Fruit fly (Drosophila melanogaster): ENCODE results near the gene Noc1.

Gene Noc1

dm6 chr3L:11074043-11074853, at the start of gene Noc1, which contains the start of gene Pfdn2:
Gene Noc1, plus strand, starts transcription at chr3L:11074769.
Gene Pfdn2, minus strand, starts transcription at chr3L:11074388.
- TF ChIP-seq Myc (optimal IDR thresholded peaks at IDR 0.05) (peak; percentile 55), sv (GFP tag; optimal IDR thresholded peaks at IDR 0.05) (peak; percentile 24), Abd-B (GFP tag; optimal IDR thresholded peaks at IDR 0.05) (no peak), psq (GFP tag; optimal IDR thresholded peaks at IDR 0.05) (peak; percentile 54), dl (GFP tag; optimal IDR thresholded peaks at IDR 0.05; ENCODE audit: insufficient read depth in 1 of 2, partially characterized antibody in 2 of 2) (no peak), N (GFP tag; optimal IDR thresholded peaks at IDR 0.05) (no peak), Hr78 (GFP tag; optimal IDR thresholded peaks at IDR 0.05) (no peak), dsf (GFP tag; optimal IDR thresholded peaks at IDR 0.05; ENCODE audit: borderline replicate concordance) (peak; percentile 51), Mio (GFP tag; optimal IDR thresholded peaks at IDR 0.05) (no peak)

dm6 chr3L:11025261-11025660, 49.3 kb upstream of the Noc1 start, which contains the start of gene CG32079:
Gene CG32079, plus strand, starts transcription at chr3L:11025561.
- no peak for TF ChIP-seq dl (GFP tag; optimal IDR thresholded peaks at IDR 0.05; ENCODE audit: insufficient read depth in 1 of 2, partially characterized antibody in 2 of 2)
- no peak for TF ChIP-seq dmrt93B (GFP tag; optimal IDR thresholded peaks at IDR 0.05)
- no peak for TF ChIP-seq brk (GFP tag; optimal IDR thresholded peaks at IDR 0.05)
- no peak for TF ChIP-seq Hr83 (GFP tag; optimal IDR thresholded peaks at IDR 0.05; ENCODE audit: poor library complexity, severe bottlenecking)
- no peak for TF ChIP-seq psq (GFP tag; optimal IDR thresholded peaks at IDR 0.05)
- TF ChIP-seq sv (GFP tag; optimal IDR thresholded peaks at IDR 0.05): no peak
- no peak for TF ChIP-seq N (GFP tag; optimal IDR thresholded peaks at IDR 0.05)
- TF ChIP-seq GATAd (GFP tag; optimal IDR thresholded peaks at IDR 0.05): no peak
- TF ChIP-seq HLH106 (tag; optimal IDR thresholded peaks at IDR 0.05): no peak
- no peak for TF ChIP-seq pan (optimal IDR thresholded peaks at IDR 0.05)
- TF ChIP-seq Dif (GFP tag; optimal IDR thresholded peaks at IDR 0.05; ENCODE audit: partially characterized antibody): no peak
- no peak for TF ChIP-seq OdsH (GFP tag; optimal IDR thresholded peaks at IDR 0.05)
- TF ChIP-seq br (GFP tag; optimal IDR thresholded peaks at IDR 0.05): no peak
- no peak for TF ChIP-seq Abd-B (GFP tag; optimal IDR thresholded peaks at IDR 0.05)

dm6 chr3L:11027279-11027678, 47.3 kb upstream of the Noc1 start, which contains the start of gene CG32081:
Gene CG32081, plus strand, starts transcription at chr3L:11027579.
- TF ChIP-seq h (GFP tag; optimal IDR thresholded peaks at IDR 0.05) (no peak), CrebA (GFP tag; optimal IDR thresholded peaks at IDR 0.05; ENCODE audit: borderline replicate concordance) (no peak), foxo (GFP tag; optimal IDR thresholded peaks at IDR 0.05) (no peak), sage (GFP tag; optimal IDR thresholded peaks at IDR 0.05) (no peak), Jra (GFP tag; optimal IDR thresholded peaks at IDR 0.05) (no peak), lola (GFP tag; optimal IDR thresholded peaks at IDR 0.05) (no peak), Rel (GFP tag; optimal IDR thresholded peaks at IDR 0.05) (no peak), Rel (tag; optimal IDR thresholded peaks at IDR 0.05) (no peak), Sp1 (GFP tag; optimal IDR thresholded peaks at IDR 0.05) (no peak), Myc (optimal IDR thresholded peaks at IDR 0.05) (no peak), dsf (GFP tag; optimal IDR thresholded peaks at IDR 0.05; ENCODE audit: borderline replicate concordance) (no peak), sv (GFP tag; optimal IDR thresholded peaks at IDR 0.05) (no peak), woc (GFP tag; optimal IDR thresholded peaks at IDR 0.05) (no peak)

dm6 chr3L:11031784-11032183, 42.8 kb upstream of the Noc1 start:
- no peak for TF ChIP-seq Dfd (GFP tag; optimal IDR thresholded peaks at IDR 0.05)
- TF ChIP-seq HLH106 (tag; optimal IDR thresholded peaks at IDR 0.05): peak; percentile 6
- TF ChIP-seq foxo (GFP tag; optimal IDR thresholded peaks at IDR 0.05): peak in 1 of 2 experiments; percentile 11

- TF ChIP-seq br (GFP tag; optimal IDR thresholded peaks at IDR 0.05) (peak; percentile 71), jim (GFP tag; optimal IDR thresholded peaks at IDR 0.05) (no peak), Jra (GFP tag; optimal IDR thresholded peaks at IDR 0.05) (peak; percentile 18), Sp1 (GFP tag; optimal IDR thresholded peaks at IDR 0.05) (peak; percentile 79), N (GFP tag; optimal IDR thresholded peaks at IDR 0.05) (no peak), dl (GFP tag; optimal IDR thresholded peaks at IDR 0.05; ENCODE audit: insufficient read depth in 1 of 2, partially characterized antibody in 2 of 2) (no peak), Dif (GFP tag; optimal IDR thresholded peaks at IDR 0.05; ENCODE audit: partially characterized antibody) (no peak), tai (GFP tag; optimal IDR thresholded peaks at IDR 0.05) (no peak), HLH106 (tag; optimal IDR thresholded peaks at IDR 0.05) (peak; percentile 76), Dfd (GFP tag; optimal IDR thresholded peaks at IDR 0.05) (no peak), lola (GFP tag; optimal IDR thresholded peaks at IDR 0.05) (no peak), Vsx2 (GFP tag; optimal IDR thresholded peaks at IDR 0.05; ENCODE audit: partially characterized antibody) (no peak), Rel (GFP tag; optimal IDR thresholded peaks at IDR 0.05) (no peak), Rel (tag; optimal IDR thresholded peaks at IDR 0.05) (peak; percentile 6), rgr (GFP tag; optimal IDR thresholded peaks at IDR 0.05) (peak; percentile 75), Myc (optimal IDR thresholded peaks at IDR 0.05) (no peak), woc (GFP tag; optimal IDR thresholded peaks at IDR 0.05) (peak; percentile 72), dsf (GFP tag; optimal IDR thresholded peaks at IDR 0.05; ENCODE audit: borderline replicate concordance) (no peak), dmrt93B (GFP tag; optimal IDR thresholded peaks at IDR 0.05) (peak; percentile 32), GATAd (GFP tag; optimal IDR thresholded peaks at IDR 0.05) (no peak), brk (GFP tag; optimal IDR thresholded peaks at IDR 0.05) (peak; percentile 72), usp (GFP tag; optimal IDR thresholded peaks at IDR 0.05) (no peak), foxo (GFP tag; optimal IDR thresholded peaks at IDR 0.05) (peak in 1 of 2 experiments; percentile 72), Hr78 (GFP tag; optimal IDR thresholded peaks at IDR 0.05) (no peak), sage (GFP tag; optimal IDR thresholded peaks at IDR 0.05) (peak; percentile 51), psq (GFP tag; optimal IDR thresholded peaks at IDR 0.05) (peak; percentile 61), ey (GFP tag; optimal IDR thresholded peaks at IDR 0.05) (peak; percentile 57), OdsH (GFP tag; optimal IDR thresholded peaks at IDR 0.05) (peak; percentile 70)
These were observed 41.1 kb upstream of the Noc1 start for dm6 chr3L:11033327-11033975.

All from whole organism, wandering third instar larva.